Fruit fly (Drosophila melanogaster): ENCODE measurements around the gene CG11722.

- TF ChIP-seq Myc (optimal IDR thresholded peaks at IDR 0.05), result no peak
- TF ChIP-seq Sin3A (optimal IDR thresholded peaks at IDR 0.05), result no peak
- TF ChIP-seq psq (optimal IDR thresholded peaks at IDR 0.05), result no peak
- no peak for TF ChIP-seq h (optimal IDR thresholded peaks at IDR 0.05)
- TF ChIP-seq insv (optimal IDR thresholded peaks at IDR 0.05), result no peak
- TF ChIP-seq ttk (optimal IDR thresholded peaks at IDR 0.05), result no peak
Measured at dm6 chr3R:10089171-10089664, 43.9 kb upstream of the CG11722 start.

Data from Kc167 (cell line).